Worm (Caenorhabditis elegans): ENCODE measurements around the gene T04C9.2.

T04C9.2 gene

ce11 chrIII:5951589-5952378 is 39.9 kb upstream of the T04C9.2 start (continued):
- TF ChIP-seq F16B12.6 (tag; optimal IDR thresholded peaks at IDR 0.05) (peak; percentile 1), fkh-10 (GFP tag; optimal IDR thresholded peaks at IDR 0.05) (peak; percentile 50), dpl-1 (GFP tag; optimal IDR thresholded peaks at IDR 0.05) (peak in 2 of 3 experiments; percentile 25), unc-86 (tag; optimal IDR thresholded peaks at IDR 0.05) (no peak), nhr-84 (tag; optimal IDR thresholded peaks at IDR 0.05) (no peak)

DNA sequence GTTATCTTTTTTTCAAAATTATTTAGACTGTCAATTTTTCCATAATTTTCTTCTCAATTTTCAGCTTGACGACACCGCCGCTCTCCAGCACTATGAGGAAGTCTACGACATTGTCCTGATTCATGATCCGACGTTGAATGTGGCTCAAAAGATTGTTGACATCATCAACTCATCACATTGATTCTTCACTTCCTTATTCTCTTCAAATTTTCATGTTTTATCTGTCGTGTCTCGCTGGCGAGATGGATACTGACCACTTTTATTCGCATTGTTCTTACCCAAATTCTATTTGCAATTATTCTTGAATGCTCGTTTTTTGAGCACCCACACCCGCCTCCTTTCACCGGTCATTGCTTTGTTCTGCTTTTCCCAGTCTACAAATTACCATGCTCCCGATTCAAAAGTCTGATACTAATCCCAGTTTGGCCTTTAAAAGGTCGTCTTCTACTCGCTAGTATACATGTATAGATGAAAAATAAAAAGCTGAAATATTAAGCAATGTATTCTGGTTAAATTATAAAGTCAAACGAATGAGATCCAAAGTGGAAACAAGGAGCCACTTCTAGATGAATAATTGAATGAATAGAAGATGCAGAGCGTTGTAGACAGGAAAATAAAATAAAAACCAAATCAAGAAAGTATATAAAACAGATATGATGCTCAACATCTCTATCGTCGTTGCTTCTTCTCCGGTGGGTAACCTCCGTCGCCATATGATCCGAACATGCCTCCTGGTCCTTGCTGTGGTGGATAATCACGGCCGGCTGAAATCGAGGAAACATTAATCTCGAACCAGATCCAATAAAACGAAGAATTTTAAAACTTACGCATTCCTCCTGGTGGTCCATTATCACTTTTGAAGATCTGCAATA is 38.4 kb upstream of the T04C9.2 start:
- TF ChIP-seq lin-35 (GFP tag; optimal IDR thresholded peaks at IDR 0.05) = peak in 1 of 2 experiments; percentile 5
- TF ChIP-seq zip-4 (GFP tag; optimal IDR thresholded peaks at IDR 0.05) = no peak
- peak; percentile 5 for TF ChIP-seq snu-23 (GFP tag; optimal IDR thresholded peaks at IDR 0.05)
- TF ChIP-seq C04F5.9 (tag; optimal IDR thresholded peaks at IDR 0.05) = no peak
- peak; percentile 58 for TF ChIP-seq nhr-85 (tag)
- TF ChIP-seq rnt-1 (tag; optimal IDR thresholded peaks at IDR 0.05) = no peak
- TF ChIP-seq tbx-2 (tag; optimal IDR thresholded peaks at IDR 0.05) = no peak
- no peak for TF ChIP-seq swsn-7 (tag; optimal IDR thresholded peaks at IDR 0.05)
- TF ChIP-seq ama-1 (optimal IDR thresholded peaks at IDR 0.05) = peak; percentile 9
- peak; percentile 28 for TF ChIP-seq nhr-71 (tag; optimal IDR thresholded peaks at IDR 0.05)
- TF ChIP-seq fos-1 (tag; optimal IDR thresholded peaks at IDR 0.05) = no peak
- TF ChIP-seq C16A3.4 (tag; optimal IDR thresholded peaks at IDR 0.05) = no peak
- TF ChIP-seq nhr-90 (tag; optimal IDR thresholded peaks at IDR 0.05; ENCODE audit: poor library complexity) = peak; percentile 4
- TF ChIP-seq efl-1 (optimal IDR thresholded peaks at IDR 0.05) = no peak
- peak in 1 of 2 experiments; percentile 20 for TF ChIP-seq efl-1 (GFP tag; optimal IDR thresholded peaks at IDR 0.05 in 1 of 2)
- no peak for TF ChIP-seq mep-1 (tag; optimal IDR thresholded peaks at IDR 0.05)
- TF ChIP-seq Y116A8C.19 (tag; optimal IDR thresholded peaks at IDR 0.05; ENCODE audit: borderline replicate concordance) = no peak
- no peak for TF ChIP-seq mab-9 (GFP tag; IDR thresholded peaks at IDR 0.05)
- no peak for TF ChIP-seq hlh-4 (tag; optimal IDR thresholded peaks at IDR 0.05)

DNA sequence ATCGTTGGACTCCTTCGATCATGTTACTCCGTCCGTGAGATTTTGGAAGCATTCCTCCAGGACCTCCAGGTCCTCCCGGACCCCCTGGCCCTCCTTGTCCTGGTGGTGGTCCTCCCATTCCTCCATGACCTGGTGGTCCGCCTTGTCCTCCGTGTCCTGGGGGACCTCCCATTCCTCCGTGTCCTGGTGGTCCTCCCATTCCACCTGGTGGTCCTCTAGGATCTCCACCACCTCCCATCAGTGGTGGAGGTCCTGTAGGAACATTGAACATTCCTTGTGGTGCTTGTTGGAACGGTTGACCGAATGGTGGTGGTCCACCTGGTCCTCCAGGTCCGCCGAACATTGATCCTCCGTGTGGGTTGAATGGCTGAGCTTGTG is 37.8 kb upstream of the T04C9.2 start:
- no peak for TF ChIP-seq dpl-1 (GFP tag; optimal IDR thresholded peaks at IDR 0.05)
- no peak for TF ChIP-seq fkh-4 (tag; optimal IDR thresholded peaks at IDR 0.05; ENCODE audit: borderline replicate concordance)
- TF ChIP-seq elt-3 (tag; optimal IDR thresholded peaks at IDR 0.05) = no peak
- no peak for TF ChIP-seq snpc-4 (tag; optimal IDR thresholded peaks at IDR 0.05)
- no peak for TF ChIP-seq hlh-4 (tag; optimal IDR thresholded peaks at IDR 0.05)
- TF ChIP-seq nhr-11 (tag; optimal IDR thresholded peaks at IDR 0.05) = no peak
- TF ChIP-seq isw-1 (GFP tag; IDR thresholded peaks at IDR 0.05) = no peak
- no peak for TF ChIP-seq tlp-1 (tag; optimal IDR thresholded peaks at IDR 0.05)
- TF ChIP-seq lin-15B (tag; optimal IDR thresholded peaks at IDR 0.05) = no peak
- no peak for TF ChIP-seq unc-62 (GFP tag; optimal IDR thresholded peaks at IDR 0.05)
- no peak for TF ChIP-seq ztf-11 (tag; optimal IDR thresholded peaks at IDR 0.05)
- no peak for TF ChIP-seq unc-98 (GFP tag; IDR thresholded peaks at IDR 0.05)
- TF ChIP-seq nhr-12 (tag; optimal IDR thresholded peaks at IDR 0.05) = no peak
- no peak for TF ChIP-seq efl-1 (optimal IDR thresholded peaks at IDR 0.05)
- no peak for TF ChIP-seq efl-1 (GFP tag; optimal IDR thresholded peaks at IDR 0.05 in 1 of 2)
- no peak for TF ChIP-seq ceh-90 (tag; optimal IDR thresholded peaks at IDR 0.05)
